Fruit fly (Drosophila melanogaster) whole organism: ENCODE results near the gene bwa.

Source experiments
- CG8478 ChIP-seq: fragments of >200 bp; optimal IDR thresholded peaks from 2 replicates; lab custom pipeline; 2018; ENCODE audit warnings: inconsistent platforms
- Dll ChIP-seq: fragments of >200 bp; optimal IDR thresholded peaks from 2 replicates; lab custom pipeline; 2017
- EcR ChIP-seq, 2 experiments: fragments of >200 bp; optimal IDR thresholded peaks; 2 replicates each; lab custom pipeline; 2017; ENCODE audit warnings: missing biosample characterization in 2 of 2, missing genetic modification characterization in 2 of 2, missing genetic modification reagents in 2 of 2
- pan ChIP-seq: fragments of >200 bp; optimal IDR thresholded peaks from 2 replicates; lab custom pipeline; 2017
- psq ChIP-seq: fragments of >200 bp; optimal IDR thresholded peaks from 2 replicates; lab custom pipeline; 2017
- usp ChIP-seq: fragments of >200 bp; optimal IDR thresholded peaks from 2 replicates; lab custom pipeline; 2017; ENCODE audit warnings: missing biosample characterization, missing genetic modification characterization, mixed read lengths

Gene bwa

dm6 chr2L:20067928-20068327 lies 1.7 kb downstream of the bwa start:
- TF ChIP-seq usp (GFP tag; lab: Kevin White, UChicago): no peak
- no peak for TF ChIP-seq Dll (lab: Kevin White, UChicago)
- TF ChIP-seq pan (lab: Kevin White, UChicago): no peak

DNA sequence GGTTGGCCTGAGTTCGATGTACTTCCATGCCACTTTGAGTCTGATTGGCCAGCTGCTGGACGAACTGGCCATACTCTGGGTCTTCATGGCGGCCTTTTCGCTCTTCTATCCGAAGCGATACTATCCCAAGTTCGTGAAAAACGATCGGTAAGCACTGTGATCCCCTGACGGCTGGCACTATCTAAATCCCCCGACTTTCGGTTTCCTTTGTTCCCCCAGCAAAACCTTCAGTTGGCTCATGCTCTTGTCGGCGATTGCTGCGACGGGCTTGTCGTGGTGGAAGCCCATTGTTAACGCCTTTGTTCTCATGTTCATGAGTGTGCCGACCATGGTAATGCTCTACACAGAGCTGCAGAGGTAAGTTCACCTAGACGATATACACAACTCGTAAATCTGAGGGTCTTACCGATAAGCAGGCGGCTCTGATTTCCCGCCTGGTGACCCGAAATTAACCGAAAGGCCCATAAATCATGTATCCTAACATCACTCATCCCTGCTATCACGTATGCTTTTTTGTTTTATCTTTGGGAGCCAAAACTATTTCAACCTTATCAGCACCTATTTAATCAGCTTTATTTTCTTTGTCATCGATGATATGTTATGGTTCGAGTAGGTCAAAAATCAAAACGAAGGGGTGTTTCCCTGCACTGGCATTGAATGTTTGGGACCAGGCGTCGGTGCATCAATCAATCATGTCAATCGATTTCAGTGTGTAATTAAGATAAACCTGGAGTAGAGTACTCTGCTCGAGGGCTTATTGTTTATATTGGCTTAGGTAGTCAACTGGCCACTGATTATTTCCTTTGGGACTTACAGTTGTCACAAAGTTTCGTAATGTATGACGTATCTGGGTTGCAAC lies 3.2 kb downstream of the bwa start:
- no peak for TF ChIP-seq EcR (GFP tag; optimal IDR thresholded peaks at IDR 0.05; lab: Kevin White, UChicago)
- no peak for TF ChIP-seq Dll (lab: Kevin White, UChicago)
- no peak for TF ChIP-seq pan (lab: Kevin White, UChicago)
- no peak for TF ChIP-seq usp (GFP tag; lab: Kevin White, UChicago)
- no peak for TF ChIP-seq psq
- no peak for TF ChIP-seq CG8478 (lab: Kevin White, UChicago)

DNA sequence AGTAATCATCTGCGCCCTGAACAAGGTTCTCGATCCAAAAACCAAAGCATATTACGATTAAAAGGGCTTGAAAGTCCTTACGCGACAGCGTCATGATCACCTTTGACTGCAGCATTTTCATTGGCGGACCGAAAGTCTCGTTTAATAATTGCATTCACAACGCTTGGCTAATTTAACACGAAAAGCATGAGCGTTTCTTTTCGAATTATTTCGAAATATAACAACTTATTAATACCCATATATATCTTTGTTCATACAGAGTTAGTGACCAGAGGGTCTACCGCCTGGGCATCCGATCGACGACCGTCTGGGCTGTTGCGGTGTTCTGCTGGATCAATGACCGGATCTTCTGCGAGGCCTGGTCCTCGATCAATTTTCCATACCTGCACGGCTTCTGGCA lies 5.9 kb downstream of the bwa start, which contains the start of gene CG10730:
CG10730 (minus strand) TSS at position 101 of the 400 bp plus-strand sequence.
- no peak for TF ChIP-seq pan (lab: Kevin White, UChicago)
- TF ChIP-seq usp (GFP tag; lab: Kevin White, UChicago): no peak
- TF ChIP-seq Dll (lab: Kevin White, UChicago): no peak
- no peak for TF ChIP-seq CG8478 (lab: Kevin White, UChicago)
- TF ChIP-seq psq: no peak
- no peak for TF ChIP-seq EcR (GFP tag; optimal IDR thresholded peaks at IDR 0.05; lab: Kevin White, UChicago)

DNA sequence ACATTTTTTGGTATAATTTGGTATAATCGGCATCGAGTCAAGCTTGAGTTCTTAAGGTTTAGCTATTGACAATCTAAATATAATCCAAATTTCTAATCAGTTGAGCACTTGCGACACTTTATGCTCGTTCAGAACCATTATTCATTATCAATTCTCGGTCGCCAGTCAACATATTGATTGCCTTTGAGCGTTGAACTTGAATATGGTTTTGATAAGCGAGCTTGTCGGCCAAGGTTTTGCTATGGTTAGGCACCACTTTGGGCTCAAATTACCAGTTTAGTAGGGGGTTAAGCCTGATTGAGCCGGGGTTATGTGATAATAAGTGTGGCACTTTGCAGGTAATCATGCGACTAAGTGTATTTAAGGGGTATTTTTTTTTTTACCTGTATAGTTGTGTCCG lies 8.2 kb downstream of the bwa start:
- TF ChIP-seq EcR (GFP tag; optimal IDR thresholded peaks at IDR 0.05; lab: Kevin White, UChicago) (no peak), usp (GFP tag; lab: Kevin White, UChicago) (no peak), CG8478 (lab: Kevin White, UChicago) (no peak), psq (no peak), pan (lab: Kevin White, UChicago) (no peak), Dll (lab: Kevin White, UChicago) (no peak)

dm6 chr2L:20075234-20075803 lies 9.1 kb downstream of the bwa start, which contains the start of the genes pr and neb:
Gene pr (minus strand): TSS chr2L:20075458.
Gene neb (plus strand): TSS chr2L:20075757.
- TF ChIP-seq EcR (GFP tag; optimal IDR thresholded peaks at IDR 0.05; lab: Kevin White, UChicago) (no peak), pan (lab: Kevin White, UChicago) (no peak), usp (GFP tag; lab: Kevin White, UChicago) (no peak), CG8478 (lab: Kevin White, UChicago) (no peak), Dll (lab: Kevin White, UChicago) (no peak), psq (no peak)

DNA sequence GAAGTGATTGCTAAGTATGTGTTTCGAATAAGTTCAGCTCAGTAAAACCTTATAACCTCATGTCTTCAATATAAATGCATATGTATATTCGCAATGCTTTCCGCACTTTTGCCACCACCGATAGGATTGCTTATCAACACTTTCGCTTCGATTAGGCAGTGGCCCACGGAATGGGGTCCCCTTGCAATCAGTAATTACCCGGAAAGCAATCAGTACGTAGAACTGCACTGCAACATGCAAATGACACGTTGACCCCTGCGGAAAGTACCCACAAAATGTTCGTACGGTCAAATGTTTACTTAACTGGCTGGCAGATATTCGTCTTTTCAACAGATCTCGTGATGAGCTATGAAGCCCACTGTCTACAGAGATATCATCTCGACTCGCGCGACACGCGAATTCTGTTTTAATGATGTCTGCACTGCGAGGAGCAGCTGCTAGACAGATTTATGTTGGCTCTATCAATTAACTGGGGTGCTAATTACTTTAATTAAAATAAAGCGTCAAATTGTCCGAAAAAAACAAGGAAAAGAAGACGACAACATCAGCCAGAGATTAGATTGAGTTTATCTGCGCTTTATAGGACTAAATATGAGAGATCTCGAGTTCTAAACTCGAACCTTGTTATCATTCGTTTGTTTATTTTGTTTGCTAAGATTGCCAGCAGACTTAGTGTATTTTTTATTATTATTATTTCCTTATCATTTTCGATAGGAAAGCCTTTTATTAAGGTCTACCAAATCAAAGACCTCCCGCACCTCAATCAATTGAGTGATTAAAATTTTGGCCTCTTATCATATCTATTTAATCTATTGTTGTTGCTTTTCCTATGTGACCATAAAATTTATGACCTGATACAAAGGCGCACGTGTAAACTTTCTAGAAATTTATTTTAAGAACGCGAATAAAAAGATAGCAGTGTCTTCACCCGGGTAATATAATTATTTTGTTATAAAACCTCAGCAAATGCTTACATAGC lies 11.5 kb downstream of the bwa start:
- TF ChIP-seq pan (lab: Kevin White, UChicago) (peak; percentile 23), EcR (GFP tag; optimal IDR thresholded peaks at IDR 0.05; lab: Kevin White, UChicago) (no peak)

DNA sequence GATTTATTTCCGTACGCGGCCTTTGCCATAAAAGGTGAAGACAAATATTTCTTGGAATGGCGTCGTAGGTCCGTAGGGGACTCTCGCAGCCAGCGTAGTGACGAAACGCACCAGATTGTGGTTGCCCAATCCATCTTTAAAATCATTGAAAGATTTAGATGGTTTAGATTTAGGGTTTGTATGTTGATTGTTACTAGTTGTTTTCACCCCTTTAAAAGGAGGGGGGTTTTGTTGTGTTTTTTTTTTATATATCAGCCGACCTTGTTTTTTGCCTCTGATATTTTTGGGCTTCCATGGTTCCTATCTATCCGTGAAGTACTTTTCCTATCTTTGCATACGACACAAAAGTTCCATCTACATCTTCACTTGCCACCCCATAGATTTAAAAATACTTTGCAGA lies 12.7 kb downstream of the bwa start:
- TF ChIP-seq EcR (GFP tag; optimal IDR thresholded peaks at IDR 0.05; lab: Kevin White, UChicago) (no peak), usp (GFP tag; lab: Kevin White, UChicago) (no peak), psq (no peak), pan (lab: Kevin White, UChicago) (no peak), CG8478 (lab: Kevin White, UChicago) (no peak), Dll (lab: Kevin White, UChicago) (no peak)

DNA sequence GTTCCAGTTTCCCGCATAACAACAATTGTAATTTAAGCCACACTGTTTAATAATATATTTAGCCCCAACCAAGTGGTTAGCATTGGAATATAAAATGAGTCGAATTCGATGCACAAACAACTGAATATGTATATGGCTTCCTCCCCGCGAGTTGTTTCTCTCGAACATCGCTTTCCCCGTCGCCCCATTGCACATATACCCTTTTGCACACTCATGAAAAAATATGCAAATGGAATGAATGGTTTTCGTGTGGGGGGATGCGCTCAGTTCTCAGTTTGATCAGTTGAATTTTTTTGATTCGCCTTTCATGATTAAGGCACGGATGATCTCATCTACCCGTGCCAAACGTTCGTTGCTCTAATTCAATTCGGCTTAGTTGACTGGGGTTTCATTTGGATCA lies 14.6 kb downstream of the bwa start:
- TF ChIP-seq Dll (lab: Kevin White, UChicago) (no peak), usp (GFP tag; lab: Kevin White, UChicago) (no peak), EcR (GFP tag; optimal IDR thresholded peaks at IDR 0.05; lab: Kevin White, UChicago) (no peak)

DNA sequence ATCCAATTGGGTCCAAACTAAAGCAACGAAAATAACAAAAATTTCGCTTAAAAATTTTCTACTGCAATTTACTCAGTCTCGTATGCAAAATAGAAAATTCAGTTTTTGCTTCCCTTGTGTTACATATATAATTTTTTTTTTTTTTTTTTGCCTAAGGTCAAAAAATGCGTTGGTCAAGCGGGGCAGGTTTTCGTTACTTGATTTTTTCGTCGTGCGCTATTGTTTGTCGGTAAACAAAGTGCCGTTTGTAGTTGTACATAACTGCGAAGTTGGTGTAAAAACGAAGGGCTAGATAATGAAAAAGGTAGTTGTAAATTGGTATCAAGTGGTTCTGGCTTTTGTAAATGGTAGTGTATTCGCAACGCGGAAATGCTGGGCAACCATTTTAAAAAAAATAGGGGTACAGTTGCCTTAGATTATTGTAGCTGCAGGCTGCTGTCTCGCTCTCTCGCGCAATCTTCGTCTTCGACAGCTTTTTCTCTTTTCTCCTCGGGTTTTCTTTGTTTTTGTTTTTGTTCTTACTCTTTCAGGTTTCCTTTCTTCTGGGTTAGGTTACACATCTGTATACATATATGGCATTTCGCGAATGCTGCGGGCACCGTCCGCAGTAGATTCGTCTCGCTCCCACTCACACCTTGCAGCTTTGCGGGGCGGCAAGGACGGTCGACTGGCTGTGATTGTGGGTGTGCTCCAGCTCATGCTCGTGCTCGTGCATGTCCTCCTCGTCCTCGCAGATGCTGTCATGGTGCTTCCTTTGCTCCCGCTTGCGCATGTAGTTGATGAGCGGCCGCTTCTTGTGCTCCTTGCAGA lies 16.2 kb downstream of the bwa start:
- TF ChIP-seq CG8478 (lab: Kevin White, UChicago) (no peak), usp (GFP tag; lab: Kevin White, UChicago) (no peak), psq (no peak), EcR (GFP tag; optimal IDR thresholded peaks at IDR 0.05; lab: Kevin White, UChicago) (no peak), pan (lab: Kevin White, UChicago) (no peak), Dll (lab: Kevin White, UChicago) (no peak)

DNA sequence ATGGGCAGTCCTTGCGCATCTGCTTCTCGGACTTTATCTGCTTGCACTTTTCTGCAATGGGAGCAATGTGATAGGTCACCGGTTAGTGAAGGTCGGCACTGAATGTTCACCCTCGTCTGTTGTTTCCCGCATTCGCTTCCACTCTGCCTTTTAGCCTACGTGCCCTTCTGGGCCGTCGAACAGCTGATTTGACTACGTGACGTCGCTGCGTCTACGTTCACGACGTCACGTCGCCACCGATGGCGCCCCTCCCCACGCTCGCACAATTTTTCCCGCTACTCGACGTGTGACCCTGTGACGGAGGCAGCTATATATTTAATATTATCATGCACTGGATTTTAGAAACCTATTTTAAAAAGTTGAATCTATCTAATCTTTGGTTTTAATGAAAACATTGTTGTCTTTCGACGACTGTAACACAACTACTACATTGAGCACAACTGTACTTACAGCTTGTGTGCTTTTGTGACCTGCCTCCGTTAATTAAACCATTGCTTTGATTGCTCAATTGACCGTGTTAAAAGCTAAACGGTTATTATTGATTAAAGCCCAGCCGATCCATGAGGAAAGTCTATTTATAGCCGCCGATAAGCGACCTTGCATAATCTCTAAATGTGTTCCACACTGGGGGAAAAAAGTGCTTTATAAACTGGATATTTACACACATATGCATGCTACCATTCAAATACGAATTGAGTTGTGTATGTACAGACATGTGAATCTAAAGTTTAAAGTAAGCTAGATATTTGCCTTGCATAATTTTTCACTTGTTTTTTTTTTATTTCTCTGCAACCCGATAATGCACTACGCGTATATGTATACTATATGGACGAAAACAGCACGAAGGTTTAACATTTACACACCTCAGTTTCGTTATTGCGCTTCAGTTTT lies 17.0 kb downstream of the bwa start:
- TF ChIP-seq CG8478 (lab: Kevin White, UChicago): no peak
- TF ChIP-seq EcR (GFP tag; optimal IDR thresholded peaks at IDR 0.05; lab: Kevin White, UChicago): no peak
- no peak for TF ChIP-seq Dll (lab: Kevin White, UChicago)
- no peak for TF ChIP-seq usp (GFP tag; lab: Kevin White, UChicago)
- no peak for TF ChIP-seq pan (lab: Kevin White, UChicago)
- TF ChIP-seq psq: no peak
